Worm (Caenorhabditis elegans): Measurements from ENCODE around the gene F55H2.8.

F55H2.8 gene

ce11 chrIII:9476564-9476963 is 37.1 kb upstream of the F55H2.8 start:
- TF ChIP-seq scrt-1 (GFP tag; IDR thresholded peaks at IDR 0.05) (no peak), B0310.2 (tag; optimal IDR thresholded peaks at IDR 0.05) (no peak), tbx-11 (GFP tag; IDR thresholded peaks at IDR 0.05) (no peak), hmg-4 (GFP tag; optimal IDR thresholded peaks at IDR 0.05) (no peak), ceh-13 (GFP tag; optimal IDR thresholded peaks at IDR 0.05) (no peak), tbx-37 (GFP tag; conservative IDR thresholded peaks at IDR 0.05) (no peak), hmbx-1 (tag; optimal IDR thresholded peaks at IDR 0.05) (no peak), tra-4 (tag; optimal IDR thresholded peaks at IDR 0.05) (no peak), aly-1 (tag; optimal IDR thresholded peaks at IDR 0.05) (no peak), F13C5.2 (tag; optimal IDR thresholded peaks at IDR 0.05) (no peak), pes-1 (GFP tag; IDR thresholded peaks at IDR 0.05) (no peak), hnd-1 (tag; optimal IDR thresholded peaks at IDR 0.05) (no peak), ama-1 (optimal IDR thresholded peaks at IDR 0.05) (no peak), ceh-36 (tag; optimal IDR thresholded peaks at IDR 0.05) (no peak), ets-7 (tag; optimal IDR thresholded peaks at IDR 0.05) (no peak), sea-1 (GFP tag; conservative IDR thresholded peaks at IDR 0.05) (no peak), flt-1 (GFP tag; IDR thresholded peaks at IDR 0.05) (no peak)

- TF ChIP-seq aly-1 (tag; optimal IDR thresholded peaks at IDR 0.05): no peak
- no peak for TF ChIP-seq hmbx-1 (tag; optimal IDR thresholded peaks at IDR 0.05)
- TF ChIP-seq F13C5.2 (tag; optimal IDR thresholded peaks at IDR 0.05): no peak
- TF ChIP-seq B0310.2 (tag; optimal IDR thresholded peaks at IDR 0.05): no peak
- no peak for TF ChIP-seq ama-1 (optimal IDR thresholded peaks at IDR 0.05)
- no peak for TF ChIP-seq sea-1 (GFP tag; conservative IDR thresholded peaks at IDR 0.05)
These were observed 31.2 kb upstream of the F55H2.8 start for ce11 chrIII:9482423-9482993.

ce11 chrIII:9483716-9484115 is 30.0 kb upstream of the F55H2.8 start:
- TF ChIP-seq F13C5.2 (tag; optimal IDR thresholded peaks at IDR 0.05): no peak
- no peak for TF ChIP-seq hmg-4 (GFP tag; optimal IDR thresholded peaks at IDR 0.05)
- TF ChIP-seq aly-1 (tag; optimal IDR thresholded peaks at IDR 0.05): no peak
- TF ChIP-seq hnd-1 (tag; optimal IDR thresholded peaks at IDR 0.05): no peak
- no peak for TF ChIP-seq ama-1 (optimal IDR thresholded peaks at IDR 0.05)
- no peak for TF ChIP-seq flt-1 (GFP tag; IDR thresholded peaks at IDR 0.05)
- TF ChIP-seq pes-1 (GFP tag; IDR thresholded peaks at IDR 0.05): no peak
- TF ChIP-seq ets-7 (tag; optimal IDR thresholded peaks at IDR 0.05): no peak
- TF ChIP-seq ceh-36 (tag; optimal IDR thresholded peaks at IDR 0.05): no peak
- TF ChIP-seq B0310.2 (tag; optimal IDR thresholded peaks at IDR 0.05): no peak
- no peak for TF ChIP-seq scrt-1 (GFP tag; IDR thresholded peaks at IDR 0.05)
- no peak for TF ChIP-seq hmbx-1 (tag; optimal IDR thresholded peaks at IDR 0.05)
- TF ChIP-seq tbx-11 (GFP tag; IDR thresholded peaks at IDR 0.05): no peak
- TF ChIP-seq tra-4 (tag; optimal IDR thresholded peaks at IDR 0.05): no peak
- no peak for TF ChIP-seq ceh-13 (GFP tag; optimal IDR thresholded peaks at IDR 0.05)
- TF ChIP-seq tbx-37 (GFP tag; conservative IDR thresholded peaks at IDR 0.05): no peak
- TF ChIP-seq sea-1 (GFP tag; conservative IDR thresholded peaks at IDR 0.05): no peak

ce11 chrIII:9485373-9485772 is 28.3 kb upstream of the F55H2.8 start, which contains the start of gene bre-3:
Gene bre-3, minus strand, starts transcription at chrIII:9485473.
- TF ChIP-seq tbx-11 (GFP tag; IDR thresholded peaks at IDR 0.05) (no peak), sea-1 (GFP tag; conservative IDR thresholded peaks at IDR 0.05) (no peak), hmg-4 (GFP tag; optimal IDR thresholded peaks at IDR 0.05) (no peak), tbx-37 (GFP tag; conservative IDR thresholded peaks at IDR 0.05) (no peak), hnd-1 (tag; optimal IDR thresholded peaks at IDR 0.05) (no peak), pes-1 (GFP tag; IDR thresholded peaks at IDR 0.05) (no peak), hmbx-1 (tag; optimal IDR thresholded peaks at IDR 0.05) (no peak)

- TF ChIP-seq hmg-4 (GFP tag; optimal IDR thresholded peaks at IDR 0.05) (no peak), ceh-13 (GFP tag; optimal IDR thresholded peaks at IDR 0.05) (no peak), pes-1 (GFP tag; IDR thresholded peaks at IDR 0.05) (no peak), tbx-11 (GFP tag; IDR thresholded peaks at IDR 0.05) (no peak), ets-7 (tag; optimal IDR thresholded peaks at IDR 0.05) (no peak), ama-1 (optimal IDR thresholded peaks at IDR 0.05) (no peak), scrt-1 (GFP tag; IDR thresholded peaks at IDR 0.05) (no peak), hmbx-1 (tag; optimal IDR thresholded peaks at IDR 0.05) (no peak)
These were observed 26.2 kb upstream of the F55H2.8 start for ce11 chrIII:9487454-9487853.

ce11 chrIII:9488027-9488426 is 25.6 kb upstream of the F55H2.8 start:
- no peak for TF ChIP-seq sea-1 (GFP tag; conservative IDR thresholded peaks at IDR 0.05)
- no peak for TF ChIP-seq ceh-13 (GFP tag; optimal IDR thresholded peaks at IDR 0.05)
- TF ChIP-seq F13C5.2 (tag; optimal IDR thresholded peaks at IDR 0.05): no peak
- no peak for TF ChIP-seq ama-1 (optimal IDR thresholded peaks at IDR 0.05)
- no peak for TF ChIP-seq tbx-11 (GFP tag; IDR thresholded peaks at IDR 0.05)
- TF ChIP-seq flt-1 (GFP tag; IDR thresholded peaks at IDR 0.05): no peak
- TF ChIP-seq tbx-37 (GFP tag; conservative IDR thresholded peaks at IDR 0.05): no peak
- no peak for TF ChIP-seq B0310.2 (tag; optimal IDR thresholded peaks at IDR 0.05)
- no peak for TF ChIP-seq tra-4 (tag; optimal IDR thresholded peaks at IDR 0.05)
- TF ChIP-seq ets-7 (tag; optimal IDR thresholded peaks at IDR 0.05): no peak
- no peak for TF ChIP-seq hmg-4 (GFP tag; optimal IDR thresholded peaks at IDR 0.05)
- TF ChIP-seq scrt-1 (GFP tag; IDR thresholded peaks at IDR 0.05): no peak
- TF ChIP-seq hmbx-1 (tag; optimal IDR thresholded peaks at IDR 0.05): no peak
- TF ChIP-seq aly-1 (tag; optimal IDR thresholded peaks at IDR 0.05): no peak
- no peak for TF ChIP-seq hnd-1 (tag; optimal IDR thresholded peaks at IDR 0.05)
- TF ChIP-seq pes-1 (GFP tag; IDR thresholded peaks at IDR 0.05): no peak
- TF ChIP-seq ceh-36 (tag; optimal IDR thresholded peaks at IDR 0.05): no peak

- TF ChIP-seq ama-1 (optimal IDR thresholded peaks at IDR 0.05) (no peak), ceh-36 (tag; optimal IDR thresholded peaks at IDR 0.05) (no peak)
These were observed 25.2 kb upstream of the F55H2.8 start, which contains the start of gene nlp-36 for ce11 chrIII:9488431-9488830. Gene nlp-36, plus strand, starts transcription at chrIII:9488731.

- TF ChIP-seq pes-1 (GFP tag; IDR thresholded peaks at IDR 0.05): no peak
- TF ChIP-seq tbx-11 (GFP tag; IDR thresholded peaks at IDR 0.05): no peak
- no peak for TF ChIP-seq aly-1 (tag; optimal IDR thresholded peaks at IDR 0.05)
- no peak for TF ChIP-seq hmbx-1 (tag; optimal IDR thresholded peaks at IDR 0.05)
- no peak for TF ChIP-seq ceh-13 (GFP tag; optimal IDR thresholded peaks at IDR 0.05)
- no peak for TF ChIP-seq ama-1 (optimal IDR thresholded peaks at IDR 0.05)
- TF ChIP-seq scrt-1 (GFP tag; IDR thresholded peaks at IDR 0.05): no peak
- no peak for TF ChIP-seq flt-1 (GFP tag; IDR thresholded peaks at IDR 0.05)
These were observed 23.9 kb upstream of the F55H2.8 start for ce11 chrIII:9489798-9490197.

Measured in whole organism, early embryonic.